Fruit fly (Drosophila melanogaster): ENCODE data around the gene CG11247.

CG11247 gene

dm6 chr3L:21679687-21680086 is 48.9 kb downstream of the CG11247 start, which contains the start of the genes Als2 and CG11248 (continued):
- peak; percentile 28 for TF ChIP-seq CG3065 (GFP tag; optimal IDR thresholded peaks at IDR 0.05)
- TF ChIP-seq C15 (GFP tag; IDR thresholded peaks at IDR 0.05) = peak; percentile 49; the same call in 1 of the 3 replicates
- peak; percentile 81 to 96 for TF ChIP-seq insv (GFP tag; optimal IDR thresholded peaks at IDR 0.05)
- TF ChIP-seq Drgx (GFP tag; IDR thresholded peaks at IDR 0.05) = no peak
- TF ChIP-seq Ada2b (GFP tag; IDR thresholded peaks at IDR 0.05) = peak; percentile 62
- peak; percentile 29 for TF ChIP-seq CG11398 (GFP tag; optimal IDR thresholded peaks at IDR 0.05)
- TF ChIP-seq tio (GFP tag; optimal IDR thresholded peaks at IDR 0.05) = no peak
- TF ChIP-seq jumu (GFP tag; optimal IDR thresholded peaks at IDR 0.05) = peak; percentile 60
- peak; percentile 57 for TF ChIP-seq Atf3 (GFP tag; optimal IDR thresholded peaks at IDR 0.05)
- no peak for TF ChIP-seq lab (GFP tag; optimal IDR thresholded peaks at IDR 0.05)
- peak; percentile 30 for TF ChIP-seq CG10462 (GFP tag; optimal IDR thresholded peaks at IDR 0.05)
- peak; percentile 68 for TF ChIP-seq CG4820 (GFP tag; optimal IDR thresholded peaks at IDR 0.05)
- peak; percentile 81 for TF ChIP-seq CG7839 (tag; optimal IDR thresholded peaks at IDR 0.05)
- peak; percentile 51 for TF ChIP-seq CG5245 (GFP tag; optimal IDR thresholded peaks at IDR 0.05)
- peak; percentile 27 to 84 for TF ChIP-seq chif (GFP tag; optimal IDR thresholded peaks at IDR 0.05)
- peak; percentile 42 for TF ChIP-seq Bdp1 (GFP tag; optimal IDR thresholded peaks at IDR 0.05)
- TF ChIP-seq CG14014 (GFP tag; IDR thresholded peaks at IDR 0.05) = peak; percentile 44; the same call in 1 of the 2 replicates
- no peak for TF ChIP-seq inv (GFP tag; IDR thresholded peaks at IDR 0.05; ENCODE audit: partially characterized antibody)
- peak in 1 of 2 experiments; percentile 68 for TF ChIP-seq Pdp1 (GFP tag; optimal IDR thresholded peaks at IDR 0.05)
- TF ChIP-seq Doc2 (GFP tag; IDR thresholded peaks at IDR 0.05) = no peak
- TF ChIP-seq Hr51 (GFP tag; optimal IDR thresholded peaks at IDR 0.05) = peak in 1 of 2 experiments; percentile 64
- peak; percentile 88 for TF ChIP-seq CG12391 (tag; optimal IDR thresholded peaks at IDR 0.05)
- peak; percentile 21; the same call in 1 of the 2 replicates for TF ChIP-seq wor (GFP tag; IDR thresholded peaks at IDR 0.05)
- TF ChIP-seq CG9876 (GFP tag; optimal IDR thresholded peaks at IDR 0.05) = peak; percentile 50
- TF ChIP-seq CG12236 (GFP tag; optimal IDR thresholded peaks at IDR 0.05) = peak; percentile 21
- peak; percentile 77 for TF ChIP-seq az2 (GFP tag; optimal IDR thresholded peaks at IDR 0.05)
- peak; percentile 52 for TF ChIP-seq Usf (GFP tag; optimal IDR thresholded peaks at IDR 0.05)
- TF ChIP-seq Blimp-1 (GFP tag; optimal IDR thresholded peaks at IDR 0.05) = peak; percentile 68
- TF ChIP-seq Nf-YB (GFP tag; optimal IDR thresholded peaks at IDR 0.05) = peak; percentile 29
- peak; percentile 30; the same call in 1 of the 2 replicates for TF ChIP-seq CG17612 (GFP tag; IDR thresholded peaks at IDR 0.05)
- TF ChIP-seq Xbp1 (GFP tag; optimal IDR thresholded peaks at IDR 0.05) = peak; percentile 86
- peak; percentile 69 for TF ChIP-seq CG10979 (tag; optimal IDR thresholded peaks at IDR 0.05)
- peak; percentile 30; the same call in 1 of the 2 replicates for TF ChIP-seq Atf6 (GFP tag; IDR thresholded peaks at IDR 0.05)
- TF ChIP-seq Sin3A (optimal IDR thresholded peaks at IDR 0.05) = peak; percentile 6
- TF ChIP-seq CG11560 (tag; IDR thresholded peaks at IDR 0.05) = 0 out of 3 replicates have a peak, but pooled peaks have one; percentile 25
- no peak for TF ChIP-seq Lpt (GFP tag; optimal IDR thresholded peaks at IDR 0.05)
- TF ChIP-seq CG1647 (GFP tag; optimal IDR thresholded peaks at IDR 0.05) = peak; percentile 38
- no peak for TF ChIP-seq Hr78 (GFP tag; optimal IDR thresholded peaks at IDR 0.05)
- TF ChIP-seq CG3838 (GFP tag; optimal IDR thresholded peaks at IDR 0.05) = peak; percentile 20
- no peak for TF ChIP-seq sc (optimal IDR thresholded peaks at IDR 0.05)
- no peak for TF ChIP-seq sc (GFP tag; optimal IDR thresholded peaks at IDR 0.05)
- peak; percentile 77; the same call in 1 of the 2 replicates for TF ChIP-seq Xrp1 (GFP tag; IDR thresholded peaks at IDR 0.05)
- peak; percentile 71 for TF ChIP-seq CG8388 (GFP tag; optimal IDR thresholded peaks at IDR 0.05)
- TF ChIP-seq CG31441 (GFP tag; IDR thresholded peaks at IDR 0.05) = peak; percentile 78
- TF ChIP-seq gsb (GFP tag; IDR thresholded peaks at IDR 0.05) = no peak
- TF ChIP-seq CG3407 (GFP tag; optimal IDR thresholded peaks at IDR 0.05) = peak; percentile 41
- no peak for TF ChIP-seq Dfd (GFP tag; optimal IDR thresholded peaks at IDR 0.05)
- no peak for TF ChIP-seq nau (GFP tag; optimal IDR thresholded peaks at IDR 0.05)
- TF ChIP-seq CG9797 (GFP tag; optimal IDR thresholded peaks at IDR 0.05) = peak; percentile 80
- peak; percentile 35 for TF ChIP-seq CG12104 (GFP tag; optimal IDR thresholded peaks at IDR 0.05)
- peak; percentile 24; the same call in 1 of the 2 replicates for TF ChIP-seq Adf1 (GFP tag; IDR thresholded peaks at IDR 0.05)
